Worm (Caenorhabditis elegans) whole organism, L1 larva: ENCODE measurements around the gene T24A6.16.

ENCODE experiments used
- C16A3.4 ChIP-seq: fragments of 150-350 bp; optimal IDR thresholded peaks from 2 replicates; lab custom pipeline; 2014; ENCODE audit warnings: missing biosample characterization, missing genetic modification characterization
- F16B12.6 ChIP-seq: fragments of 150-350 bp; optimal IDR thresholded peaks from 2 replicates; lab custom pipeline; 2014; ENCODE audit warnings: missing biosample characterization, missing genetic modification characterization
- aly-2 ChIP-seq: fragments of 150-350 bp; optimal IDR thresholded peaks from 2 replicates; lab custom pipeline; 2014; ENCODE audit warnings: missing biosample characterization, missing genetic modification characterization
- ceh-82 ChIP-seq, 3 experiments: fragments of 150-350 bp in 1 of 3; sonication (generic microtip) in 2 of 3; optimal IDR thresholded peaks; 2 replicates each; lab custom pipeline; 2014 to 2017; ENCODE audit warnings: missing biosample characterization in 3 of 3, missing genetic modification characterization in 3 of 3
- ces-1 ChIP-seq: fragments of 150-350 bp; optimal IDR thresholded peaks from 2 replicates; lab custom pipeline; 2014; ENCODE audit warnings: missing biosample characterization, missing genetic modification reagents, missing genetic modification characterization
- dpl-1 ChIP-seq, 3 experiments: fragments of 150-350 bp in 2 of 3; sonication (generic microtip) in 1 of 3; optimal IDR thresholded peaks; 2 replicates each; lab custom pipeline; 2014 to 2017; ENCODE audit warnings: missing biosample characterization in 3 of 3, missing genetic modification characterization in 3 of 3, missing genetic modification reagents in 3 of 3
- efl-1 ChIP-seq, 4 experiments: fragments of 150-350 bp; optimal IDR thresholded peaks in 3 of 4; peaks in 1 of 4; 1 replicate in 1 of 4; 2 replicates in 3 of 4; lab custom pipeline; 2014; ENCODE audit warnings: missing biosample characterization in 2 of 4, missing genetic modification characterization in 2 of 4, missing genetic modification reagents in 2 of 4
- elt-3 ChIP-seq, 6 experiments: fragments of 150-350 bp in 1 of 6; sonication (generic microtip); optimal IDR thresholded peaks; 2 replicates each; lab custom pipeline; 2017 to 2018; ENCODE audit warnings: missing biosample characterization in 6 of 6, missing genetic modification characterization in 6 of 6, inconsistent platforms in 1 of 6
- ets-5 ChIP-seq: fragments of 200-800 bp; sonication (Bioruptor generic); IDR thresholded peaks from 2 replicates; pipeline ENCODE4 v1.3.6; 2022; ENCODE audit warnings: missing genetic modification characterization, missing compliant biosample characterization
- fkh-4 ChIP-seq: sonication (generic microtip); optimal IDR thresholded peaks from 2 replicates; lab custom pipeline; 2016; ENCODE audit warnings: missing compliant biosample characterization, missing genetic modification characterization, borderline replicate concordance
- hlh-17 ChIP-seq: fragments of 200-800 bp; sonication (Bioruptor generic); optimal IDR thresholded peaks from 2 replicates; lab custom pipeline; 2018; ENCODE audit warnings: missing genetic modification characterization, mild to moderate bottlenecking, missing compliant biosample characterization, moderate library complexity, borderline replicate concordance
- irx-1 ChIP-seq: sonication (generic microtip); optimal IDR thresholded peaks from 2 replicates; lab custom pipeline; 2016; ENCODE audit warnings: missing genetic modification characterization, missing compliant biosample characterization
- jun-1 ChIP-seq: fragments of 150-350 bp; optimal IDR thresholded peaks from 2 replicates; lab custom pipeline; 2014; ENCODE audit warnings: missing biosample characterization, missing genetic modification reagents, missing genetic modification characterization
- lin-13 ChIP-seq: fragments of 150-350 bp; optimal IDR thresholded peaks from 2 replicates; lab custom pipeline; 2014; ENCODE audit warnings: missing biosample characterization, missing genetic modification reagents, missing genetic modification characterization
- lin-14 ChIP-seq: fragments of 200-800 bp; sonication (Bioruptor generic); optimal IDR thresholded peaks from 2 replicates; lab custom pipeline; 2018; ENCODE audit warnings: mild to moderate bottlenecking, missing genetic modification characterization, moderate library complexity, missing compliant biosample characterization
- lin-35 ChIP-seq, 2 experiments: fragments of 150-350 bp; optimal IDR thresholded peaks; 2 replicates each; lab custom pipeline; 2014; ENCODE audit warnings: missing biosample characterization in 2 of 2, missing genetic modification characterization in 2 of 2, missing genetic modification reagents in 2 of 2
- lsy-2 ChIP-seq, 2 experiments: fragments of 150-350 bp; optimal IDR thresholded peaks; 2 replicates each; lab custom pipeline; 2014; ENCODE audit warnings: missing biosample characterization in 2 of 2, missing genetic modification characterization in 2 of 2
- mdl-1 ChIP-seq, 2 experiments: fragments of 150-350 bp; optimal IDR thresholded peaks; 2 replicates each; lab custom pipeline; 2014 to 2017; ENCODE audit warnings: missing biosample characterization in 2 of 2, missing genetic modification characterization in 2 of 2, inconsistent platforms in 1 of 2
- nhr-11 ChIP-seq: fragments of 150-350 bp; optimal IDR thresholded peaks from 2 replicates; lab custom pipeline; 2014; ENCODE audit warnings: missing biosample characterization, missing genetic modification characterization
- nhr-19 ChIP-seq: fragments of 200-800 bp; sonication (Bioruptor generic); conservative IDR thresholded peaks from 2 replicates; pipeline ENCODE4 v1.3.6; 2022; ENCODE audit warnings: missing genetic modification characterization, missing compliant biosample characterization
- nhr-237 ChIP-seq: fragments of 150-350 bp; optimal IDR thresholded peaks from 2 replicates; lab custom pipeline; 2014; ENCODE audit warnings: missing biosample characterization, missing genetic modification characterization
- nhr-71 ChIP-seq: sonication (generic microtip); optimal IDR thresholded peaks from 2 replicates; lab custom pipeline; 2016; ENCODE audit warnings: mild to moderate bottlenecking, missing genetic modification characterization, moderate library complexity, missing compliant biosample characterization
- nhr-76 ChIP-seq: sonication (generic microtip); optimal IDR thresholded peaks from 2 replicates; lab custom pipeline; 2017; ENCODE audit warnings: missing biosample characterization, missing genetic modification characterization
- nhr-85 ChIP-seq: sonication (generic microtip); peaks from one replicate; lab custom pipeline; 2016; ENCODE audit warnings: missing genetic modification characterization, inconsistent platforms, missing compliant biosample characterization
- rnt-1 ChIP-seq: sonication (generic microtip); optimal IDR thresholded peaks from 2 replicates; lab custom pipeline; 2016; ENCODE audit warnings: mild to moderate bottlenecking, missing genetic modification characterization, moderate library complexity, missing compliant biosample characterization
- snpc-4 ChIP-seq: fragments of 150-350 bp; optimal IDR thresholded peaks from 2 replicates; lab custom pipeline; 2014; ENCODE audit warnings: missing biosample characterization, missing genetic modification characterization
- sup-37 ChIP-seq: fragments of 200-800 bp; sonication (Bioruptor generic); optimal IDR thresholded peaks from 2 replicates; lab custom pipeline; 2018; ENCODE audit warnings: mild to moderate bottlenecking, missing genetic modification characterization, missing compliant biosample characterization
- swsn-7 ChIP-seq: sonication (generic microtip); optimal IDR thresholded peaks from 2 replicates; lab custom pipeline; 2016; ENCODE audit warnings: missing genetic modification characterization, missing compliant biosample characterization
- tlp-1 ChIP-seq: fragments of 150-350 bp; optimal IDR thresholded peaks from 2 replicates; lab custom pipeline; 2014; ENCODE audit warnings: missing biosample characterization, missing genetic modification characterization
- unc-130 ChIP-seq: fragments of 150-350 bp; optimal IDR thresholded peaks from 2 replicates; lab custom pipeline; 2017; ENCODE audit warnings: missing biosample characterization, missing genetic modification characterization, inconsistent platforms
- unc-86 ChIP-seq: sonication (generic microtip); optimal IDR thresholded peaks from 2 replicates; lab custom pipeline; 2016; ENCODE audit warnings: missing genetic modification characterization, missing compliant biosample characterization
- ztf-4 ChIP-seq: fragments of 150-350 bp; optimal IDR thresholded peaks from 2 replicates; lab custom pipeline; 2014; ENCODE audit warnings: missing biosample characterization, missing genetic modification characterization

The T24A6.16 gene

DNA sequence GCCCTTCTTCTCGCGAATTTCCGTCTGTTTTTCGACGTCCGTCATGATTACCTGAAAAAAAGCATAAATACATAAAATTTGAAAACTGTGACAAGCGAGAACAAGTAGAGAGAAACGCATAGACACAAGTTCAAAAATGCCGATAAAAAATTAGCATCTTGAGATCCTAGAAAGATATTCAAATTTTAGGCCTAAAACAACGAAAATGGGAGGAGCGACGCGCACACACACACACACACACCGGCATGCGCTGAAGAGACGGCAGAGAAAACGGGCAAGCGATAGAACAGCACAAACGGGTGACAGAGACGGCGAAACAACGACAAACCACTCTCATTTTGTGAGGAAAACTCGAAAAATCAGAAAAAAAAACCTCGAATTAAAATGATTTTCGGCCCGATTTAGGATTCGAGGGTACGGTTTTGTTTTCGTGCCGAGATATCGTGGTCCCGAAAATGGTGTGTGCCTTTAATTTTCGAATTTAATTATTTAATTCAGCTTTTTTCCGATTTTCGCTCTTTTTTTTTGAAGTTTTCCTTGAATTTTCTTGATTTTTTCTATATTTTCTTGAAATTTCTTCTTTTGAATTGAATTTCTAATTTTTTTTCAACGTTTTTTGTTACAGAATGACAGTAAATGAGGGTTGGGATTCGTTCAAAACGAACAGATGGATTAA lies 23.4 kb upstream of the T24A6.16 start, which contains the start of the genes rpl-11.1 and T22F3.2:
Gene rpl-11.1 (minus strand): TSS at position 51 of the 676 bp plus-strand sequence.
Gene T22F3.2 (plus strand): TSS at position 626 of the 676 bp plus-strand sequence.
- TF ChIP-seq jun-1 (tag; lab: Kevin White, UChicago) (no peak), dpl-1 (GFP tag; optimal IDR thresholded peaks at IDR 0.05; lab: Kevin White, UChicago) (peak in 1 of 3 experiments; percentile 26), elt-3 (tag; optimal IDR thresholded peaks at IDR 0.05; lab: Kevin White, UChicago) (peak in 1 of 6 experiments; percentile 7), lin-14 (GFP tag; lab: Kevin White, UChicago) (peak; percentile 32), ceh-82 (tag; optimal IDR thresholded peaks at IDR 0.05; lab: Kevin White, UChicago) (peak in 1 of 3 experiments; percentile 35), lin-13 (GFP tag; lab: Kevin White, UChicago) (no peak), ztf-4 (no peak), lin-35 (GFP tag; optimal IDR thresholded peaks at IDR 0.05; lab: Kevin White, UChicago) (peak in 1 of 2 experiments; percentile 35), lsy-2 (tag; optimal IDR thresholded peaks at IDR 0.05; lab: Kevin White, UChicago) (peak in 1 of 2 experiments; percentile 30), nhr-85 (peak; percentile 58), irx-1 (tag; lab: Kevin White, UChicago) (no peak), F16B12.6 (tag; lab: Kevin White, UChicago) (no peak), efl-1 (optimal IDR thresholded peaks at IDR 0.05; lab: Kevin White, UChicago) (peak; percentile 31 to 55), efl-1 (GFP tag; optimal IDR thresholded peaks at IDR 0.05 in 1 of 2; lab: Kevin White, UChicago) (peak in 1 of 2 experiments; percentile 33), mdl-1 (tag; optimal IDR thresholded peaks at IDR 0.05; lab: Kevin White, UChicago) (peak in 1 of 2 experiments; percentile 26), ces-1 (GFP tag; lab: Kevin White, UChicago) (no peak), rnt-1 (tag; lab: Kevin White, UChicago) (peak; percentile 43), unc-86 (tag; lab: Kevin White, UChicago) (no peak), nhr-11 (tag; lab: Kevin White, UChicago) (no peak), tlp-1 (no peak)
- TF ChIP-seq, all 84 proteins: peak for 10

ce11 chrV:3585011-3585410 lies 22.3 kb upstream of the T24A6.16 start:
- peak; percentile 3 for TF ChIP-seq aly-2 (tag; lab: Kevin White, UChicago)
- no peak for TF ChIP-seq ets-5 (GFP tag; lab: Robert Waterston, UW)

DNA sequence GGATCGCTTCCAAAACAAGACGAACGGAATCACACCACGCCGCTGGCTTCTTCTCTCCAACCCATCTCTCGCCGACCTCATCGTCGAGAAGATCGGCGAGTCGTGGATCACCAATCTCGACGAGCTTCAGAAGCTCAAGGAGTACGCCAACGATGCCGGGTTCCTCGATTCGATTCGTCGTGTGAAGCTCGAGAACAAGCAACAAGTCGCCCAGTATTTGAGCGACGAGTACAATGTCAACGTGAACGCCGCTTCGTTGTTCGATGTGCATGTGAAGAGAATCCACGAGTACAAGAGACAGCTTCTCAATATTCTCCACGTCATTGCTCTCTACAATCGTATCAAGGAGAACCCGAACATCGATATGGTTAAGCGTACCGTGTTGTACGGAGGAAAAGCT lies 20.9 kb upstream of the T24A6.16 start:
- no peak for TF ChIP-seq fkh-4 (tag; lab: Kevin White, UChicago)
- no peak for TF ChIP-seq tlp-1
- TF ChIP-seq snpc-4 (tag; lab: Kevin White, UChicago), result no peak
- no peak for TF ChIP-seq irx-1 (tag; lab: Kevin White, UChicago)
- TF ChIP-seq aly-2 (tag; lab: Kevin White, UChicago), result no peak
- no peak for TF ChIP-seq hlh-17 (GFP tag; lab: Kevin White, UChicago)
- TF ChIP-seq C16A3.4 (tag; lab: Kevin White, UChicago), result no peak
- no peak for TF ChIP-seq lin-14 (GFP tag; lab: Kevin White, UChicago)
- no peak for TF ChIP-seq dpl-1 (GFP tag; optimal IDR thresholded peaks at IDR 0.05; lab: Kevin White, UChicago)
- no peak for TF ChIP-seq ces-1 (GFP tag; lab: Kevin White, UChicago)
- TF ChIP-seq nhr-76, result no peak
- TF ChIP-seq unc-130 (tag; lab: Kevin White, UChicago), result no peak
- TF ChIP-seq, all 84 proteins: peak for 0

ce11 chrV:3582671-3583070 lies 19.9 kb upstream of the T24A6.16 start:
- no peak for TF ChIP-seq nhr-19 (GFP tag; lab: Robert Waterston, UW)
- TF ChIP-seq snpc-4 (tag; lab: Kevin White, UChicago), result no peak
- TF ChIP-seq swsn-7 (tag; lab: Kevin White, UChicago), result no peak
- no peak for TF ChIP-seq nhr-237 (tag; lab: Kevin White, UChicago)

ce11 chrV:3582086-3582485 lies 19.4 kb upstream of the T24A6.16 start:
- TF ChIP-seq nhr-71 (tag; lab: Kevin White, UChicago) (peak; percentile 15), nhr-85 (peak; percentile 36), sup-37 (GFP tag; lab: Kevin White, UChicago) (no peak)
